Fruit fly (Drosophila melanogaster) whole organism, wandering third instar larva: ENCODE measurements around the gene CG15399.

Experiments
- Abd-B ChIP-seq: fragments of >200 bp; optimal IDR thresholded peaks from 2 replicates; lab custom pipeline; 2017; ENCODE audit warnings: missing biosample characterization, missing genetic modification characterization
- CG32264 ChIP-seq: fragments of 200-800 bp; sonication (Bioruptor generic); optimal IDR thresholded peaks from 2 replicates; lab custom pipeline; 2016; ENCODE audit warnings: missing biosample characterization, missing genetic modification characterization
- CG9705 ChIP-seq: fragments of 200-800 bp; sonication (Bioruptor generic); optimal IDR thresholded peaks from 2 replicates; lab custom pipeline; 2018; ENCODE audit warnings: missing biosample characterization, mild to moderate bottlenecking, missing genetic modification characterization
- CrebA ChIP-seq: fragments of 200-800 bp; sonication (Bioruptor generic); optimal IDR thresholded peaks from 2 replicates; lab custom pipeline; 2016; ENCODE audit warnings: missing biosample characterization, mild to moderate bottlenecking, missing genetic modification characterization, borderline replicate concordance
- Dfd ChIP-seq: fragments of >200 bp; optimal IDR thresholded peaks from 2 replicates; lab custom pipeline; 2017; ENCODE audit warnings: missing biosample characterization, missing genetic modification characterization
- Dif ChIP-seq: fragments of 200-275, 200-300 bp; sonication (Bioruptor generic); optimal IDR thresholded peaks from 2 replicates; lab custom pipeline; 2018; ENCODE audit warnings: missing biosample characterization, missing genetic modification characterization; ENCODE audit not compliant: partially characterized antibody
- GATAd ChIP-seq: sonication (Bioruptor generic); optimal IDR thresholded peaks from 2 replicates; lab custom pipeline; 2016; ENCODE audit warnings: missing biosample characterization, missing genetic modification characterization
- HLH106 ChIP-seq: fragments of 200-800 bp; optimal IDR thresholded peaks from 3 replicates; lab custom pipeline; 2019; ENCODE audit warnings: missing biosample characterization, mild to moderate bottlenecking, missing genetic modification characterization, moderate library complexity
- Hnf4 ChIP-seq: fragments of 200-800 bp; sonication (Bioruptor generic); optimal IDR thresholded peaks from 2 replicates; lab custom pipeline; 2016; ENCODE audit warnings: missing biosample characterization, mild to moderate bottlenecking, missing genetic modification characterization
- Hr78 ChIP-seq: fragments of >200 bp; optimal IDR thresholded peaks from 2 replicates; lab custom pipeline; 2017; ENCODE audit warnings: missing biosample characterization, missing genetic modification characterization
- Hr83 ChIP-seq: fragments of 200-300 bp; sonication (Bioruptor generic); optimal IDR thresholded peaks from 2 replicates; lab custom pipeline; 2016; ENCODE audit warnings: missing biosample characterization, mild to moderate bottlenecking, missing genetic modification characterization, moderate library complexity; ENCODE audit not compliant: poor library complexity, severe bottlenecking
- Jra ChIP-seq: sonication (Bioruptor generic); optimal IDR thresholded peaks from 2 replicates; lab custom pipeline; 2016; ENCODE audit warnings: missing biosample characterization, missing genetic modification characterization
- Mio ChIP-seq: sonication (Bioruptor generic); optimal IDR thresholded peaks from 2 replicates; lab custom pipeline; 2016; ENCODE audit warnings: missing biosample characterization, missing genetic modification characterization
- Myc ChIP-seq: fragments of >200 bp; optimal IDR thresholded peaks from 2 replicates; lab custom pipeline; 2017
- N ChIP-seq: fragments of >200 bp; optimal IDR thresholded peaks from 2 replicates; lab custom pipeline; 2018; ENCODE audit warnings: missing biosample characterization, missing external identifiers, missing genetic modification characterization
- OdsH ChIP-seq: fragments of 200-800 bp; sonication (Bioruptor generic); optimal IDR thresholded peaks from 2 replicates; lab custom pipeline; 2016; ENCODE audit warnings: missing biosample characterization, mild to moderate bottlenecking, missing genetic modification characterization
- Rel ChIP-seq, 2 experiments: fragments of 200-800 bp; sonication (Bioruptor generic) in 1 of 2; optimal IDR thresholded peaks; 2 replicates in 1 of 2; 3 replicates in 1 of 2; lab custom pipeline; 2016 to 2019; ENCODE audit warnings: mild to moderate bottlenecking in 2 of 2, missing biosample characterization in 2 of 2, missing genetic modification characterization in 2 of 2, moderate library complexity in 1 of 2
- Sp1 ChIP-seq: fragments of 200-800 bp; sonication (Bioruptor generic); optimal IDR thresholded peaks from 3 replicates; lab custom pipeline; 2019; ENCODE audit warnings: missing biosample characterization, mild to moderate bottlenecking, missing genetic modification characterization, moderate library complexity
- Vsx2 ChIP-seq: fragments of 200-300, 225-300 bp; sonication (Bioruptor generic); optimal IDR thresholded peaks from 2 replicates; lab custom pipeline; 2018; ENCODE audit warnings: missing biosample characterization, missing genetic modification characterization; ENCODE audit not compliant: partially characterized antibody
- br ChIP-seq: fragments of 200-800 bp; sonication (Bioruptor generic); optimal IDR thresholded peaks from 2 replicates; lab custom pipeline; 2016; ENCODE audit warnings: missing biosample characterization, missing genetic modification characterization
- brk ChIP-seq: fragments of 200-800 bp; sonication (Bioruptor generic); optimal IDR thresholded peaks from 2 replicates; lab custom pipeline; 2016; ENCODE audit warnings: missing biosample characterization, mild to moderate bottlenecking, missing genetic modification characterization
- dl ChIP-seq, 2 experiments: fragments of 175-275, 200-275 bp in 1 of 2; fragments of 200-275 bp in 1 of 2; sonication (Bioruptor generic); optimal IDR thresholded peaks; lab custom pipeline; 2018; ENCODE audit warnings: mild to moderate bottlenecking in 2 of 2, missing biosample characterization in 2 of 2, missing genetic modification characterization in 2 of 2, moderate library complexity in 2 of 2; ENCODE audit not compliant: partially characterized antibody in 2 of 2, insufficient read depth in 1 of 2
- dmrt93B ChIP-seq: fragments of 200-800 bp; sonication (Bioruptor generic); optimal IDR thresholded peaks from 2 replicates; lab custom pipeline; 2018; ENCODE audit warnings: missing biosample characterization, mild to moderate bottlenecking, missing genetic modification characterization
- dsf ChIP-seq: sonication (Bioruptor generic); optimal IDR thresholded peaks from 2 replicates; lab custom pipeline; 2016; ENCODE audit warnings: missing biosample characterization, missing genetic modification characterization, borderline replicate concordance
- ey ChIP-seq: fragments of 200-800 bp; sonication (Bioruptor generic); optimal IDR thresholded peaks from 2 replicates; lab custom pipeline; 2016; ENCODE audit warnings: missing biosample characterization, missing genetic modification characterization
- foxo ChIP-seq, 2 experiments: fragments of 200-800 bp; sonication (Bioruptor generic); optimal IDR thresholded peaks; 2 replicates in 1 of 2; 3 replicates in 1 of 2; lab custom pipeline; 2016 to 2017; ENCODE audit warnings: missing biosample characterization in 2 of 2, missing genetic modification characterization in 2 of 2
- fru ChIP-seq: fragments of 200-800 bp; sonication (Bioruptor generic); optimal IDR thresholded peaks from 3 replicates; lab custom pipeline; 2016; ENCODE audit warnings: missing biosample characterization, mild to moderate bottlenecking, missing genetic modification characterization
- h ChIP-seq: fragments of 200-800 bp; sonication (Bioruptor generic); optimal IDR thresholded peaks from 3 replicates; lab custom pipeline; 2016; ENCODE audit warnings: missing biosample characterization, mild to moderate bottlenecking, missing genetic modification characterization
- jim ChIP-seq: fragments of 175-275, 200-325 bp; sonication (Bioruptor generic); optimal IDR thresholded peaks from 2 replicates; lab custom pipeline; 2016; ENCODE audit warnings: missing biosample characterization, mild to moderate bottlenecking, missing genetic modification characterization
- lola ChIP-seq: fragments of >200 bp; optimal IDR thresholded peaks from 2 replicates; lab custom pipeline; 2017; ENCODE audit warnings: missing biosample characterization, missing genetic modification characterization
- pan ChIP-seq: fragments of >200 bp; optimal IDR thresholded peaks from 2 replicates; lab custom pipeline; 2017
- psq ChIP-seq: fragments of 200-800 bp; sonication (Bioruptor generic); optimal IDR thresholded peaks from 3 replicates; lab custom pipeline; 2017; ENCODE audit warnings: missing biosample characterization, mild to moderate bottlenecking, missing genetic modification characterization, moderate library complexity
- rgr ChIP-seq: fragments of 200-800 bp; sonication (Bioruptor generic); optimal IDR thresholded peaks from 3 replicates; lab custom pipeline; 2016; ENCODE audit warnings: missing biosample characterization, mild to moderate bottlenecking, missing genetic modification characterization
- sage ChIP-seq: fragments of 200-800 bp; sonication (Bioruptor generic); optimal IDR thresholded peaks from 2 replicates; lab custom pipeline; 2016; ENCODE audit warnings: missing biosample characterization, mild to moderate bottlenecking, missing genetic modification characterization
- sv ChIP-seq: fragments of 200-800 bp; sonication (Bioruptor generic); optimal IDR thresholded peaks from 3 replicates; lab custom pipeline; 2016; ENCODE audit warnings: missing biosample characterization, missing genetic modification characterization
- tai ChIP-seq: sonication (Bioruptor generic); optimal IDR thresholded peaks from 2 replicates; lab custom pipeline; 2016; ENCODE audit warnings: missing biosample characterization, missing genetic modification characterization
- usp ChIP-seq: fragments of >200 bp; optimal IDR thresholded peaks from 2 replicates; lab custom pipeline; 2017; ENCODE audit warnings: missing biosample characterization, missing genetic modification characterization
- woc ChIP-seq: sonication (Bioruptor generic); optimal IDR thresholded peaks from 2 replicates; lab custom pipeline; 2016; ENCODE audit warnings: missing biosample characterization, mild to moderate bottlenecking, missing genetic modification characterization

CG15399 gene

dm6 chr2L:2755323-2755695, 16.3 kb downstream of the CG15399 start:
- no peak for TF ChIP-seq OdsH (GFP tag; lab: Kevin White, UChicago)
- no peak for TF ChIP-seq GATAd (GFP tag; lab: Kevin White, UChicago)
- TF ChIP-seq brk (GFP tag; lab: Kevin White, UChicago), result no peak
- no peak for TF ChIP-seq Hr78
- peak; percentile 97 for TF ChIP-seq dl (GFP tag; optimal IDR thresholded peaks at IDR 0.05; lab: Kevin White, UChicago; ENCODE audit: insufficient read depth in 1 of 2, partially characterized antibody in 2 of 2)
- TF ChIP-seq Vsx2, result no peak
- peak; percentile 71 for TF ChIP-seq sage
- TF ChIP-seq Jra (GFP tag; lab: Kevin White, UChicago), result no peak
- TF ChIP-seq Sp1 (GFP tag; lab: Kevin White, UChicago), result no peak
- no peak for TF ChIP-seq pan (lab: Kevin White, UChicago)
- TF ChIP-seq jim (GFP tag; lab: Kevin White, UChicago), result peak; percentile 23
- no peak for TF ChIP-seq HLH106 (tag; lab: Kevin White, UChicago)
- no peak for TF ChIP-seq N (GFP tag; lab: Kevin White, UChicago)
- no peak for TF ChIP-seq sv (GFP tag; lab: Kevin White, UChicago)
- peak; percentile 42 for TF ChIP-seq Hr83
- TF ChIP-seq Dif (GFP tag; lab: Kevin White, UChicago), result peak; percentile 97
- TF ChIP-seq ey (GFP tag; lab: Kevin White, UChicago), result no peak
- no peak for TF ChIP-seq lola (GFP tag; lab: Kevin White, UChicago)
- no peak for TF ChIP-seq dsf (GFP tag; lab: Kevin White, UChicago)
- no peak for TF ChIP-seq CrebA (GFP tag; lab: Kevin White, UChicago)
- no peak for TF ChIP-seq tai
- no peak for TF ChIP-seq foxo (GFP tag; optimal IDR thresholded peaks at IDR 0.05; lab: Kevin White, UChicago)
- peak; percentile 49 for TF ChIP-seq h (GFP tag; lab: Kevin White, UChicago)
- no peak for TF ChIP-seq CG32264 (GFP tag; lab: Kevin White, UChicago)

- TF ChIP-seq Dif (GFP tag; lab: Kevin White, UChicago) (peak; percentile 89), Hr83 (peak; percentile 87), Jra (GFP tag; lab: Kevin White, UChicago) (peak; percentile 6), woc (GFP tag; lab: Kevin White, UChicago) (peak; percentile 17), Hr78 (no peak), Mio (GFP tag; lab: Kevin White, UChicago) (peak; percentile 34), Rel (GFP tag; optimal IDR thresholded peaks at IDR 0.05; lab: Kevin White, UChicago) (no peak), Rel (tag; optimal IDR thresholded peaks at IDR 0.05; lab: Kevin White, UChicago) (no peak), Hnf4 (peak; percentile 31), CG9705 (GFP tag; lab: Kevin White, UChicago) (peak; percentile 54), h (GFP tag; lab: Kevin White, UChicago) (peak; percentile 57), Dfd (GFP tag; lab: Kevin White, UChicago) (no peak), OdsH (GFP tag; lab: Kevin White, UChicago) (peak; percentile 63), sv (GFP tag; lab: Kevin White, UChicago) (peak; percentile 63), N (GFP tag; lab: Kevin White, UChicago) (no peak), rgr (peak; percentile 53), dmrt93B (GFP tag; lab: Kevin White, UChicago) (peak; percentile 51), fru (GFP tag; lab: Kevin White, UChicago) (peak; percentile 81), tai (no peak), dl (GFP tag; optimal IDR thresholded peaks at IDR 0.05; lab: Kevin White, UChicago; ENCODE audit: insufficient read depth in 1 of 2, partially characterized antibody in 2 of 2) (peak; percentile 70 to 82), brk (GFP tag; lab: Kevin White, UChicago) (no peak), Myc (lab: Kevin White, UChicago) (no peak), psq (GFP tag; lab: Kevin White, UChicago) (peak; percentile 53), Vsx2 (no peak), pan (lab: Kevin White, UChicago) (no peak), jim (GFP tag; lab: Kevin White, UChicago) (no peak), usp (no peak), br (GFP tag; lab: Kevin White, UChicago) (peak; percentile 61), Abd-B (GFP tag; lab: Kevin White, UChicago) (no peak), lola (GFP tag; lab: Kevin White, UChicago) (no peak), GATAd (GFP tag; lab: Kevin White, UChicago) (no peak), Sp1 (GFP tag; lab: Kevin White, UChicago) (peak; percentile 82), CG32264 (GFP tag; lab: Kevin White, UChicago) (no peak), sage (peak; percentile 21), foxo (GFP tag; optimal IDR thresholded peaks at IDR 0.05; lab: Kevin White, UChicago) (peak in 1 of 2 experiments; percentile 79), CrebA (GFP tag; lab: Kevin White, UChicago) (no peak), ey (GFP tag; lab: Kevin White, UChicago) (peak; percentile 58), HLH106 (tag; lab: Kevin White, UChicago) (peak; percentile 78), dsf (GFP tag; lab: Kevin White, UChicago) (peak; percentile 38)
These were observed 16.9 kb downstream of the CG15399 start for dm6 chr2L:2754437-2755322.
